Worm (Caenorhabditis elegans) whole organism, L3 larva: ENCODE measurements around the gene nhr-193.

ENCODE experiments used
- ama-1 ChIP-seq: fragments of 150-350 bp; optimal IDR thresholded peaks from 2 replicates; lab custom pipeline; 2018
- ceh-82 ChIP-seq: fragments of 150-350 bp; optimal IDR thresholded peaks from 2 replicates; lab custom pipeline; 2014; ENCODE audit warnings: missing biosample characterization, missing genetic modification characterization
- ceh-9 ChIP-seq: sonication (generic microtip); optimal IDR thresholded peaks from 2 replicates; lab custom pipeline; 2018; ENCODE audit warnings: missing biosample characterization, missing genetic modification characterization
- nfya-1 ChIP-seq: sonication (generic microtip); optimal IDR thresholded peaks from 2 replicates; lab custom pipeline; 2017; ENCODE audit warnings: missing genetic modification characterization, mild to moderate bottlenecking, missing compliant biosample characterization, antibody characterized with exemption, moderate library complexity; ENCODE audit not compliant: insufficient read depth
- nhr-11 ChIP-seq: fragments of 150-350 bp; optimal IDR thresholded peaks from 2 replicates; lab custom pipeline; 2014; ENCODE audit warnings: missing biosample characterization, missing genetic modification characterization
- nhr-28 ChIP-seq: fragments of 150-350 bp; optimal IDR thresholded peaks from 2 replicates; lab custom pipeline; 2014; ENCODE audit warnings: missing biosample characterization, missing genetic modification characterization
- snpc-4 ChIP-seq: fragments of 150-350 bp; optimal IDR thresholded peaks from 2 replicates; lab custom pipeline; 2014; ENCODE audit warnings: missing biosample characterization, missing genetic modification characterization
- ztf-11 ChIP-seq: fragments of 150-350 bp; optimal IDR thresholded peaks from 2 replicates; lab custom pipeline; 2014; ENCODE audit warnings: missing biosample characterization, missing genetic modification characterization

DNA sequence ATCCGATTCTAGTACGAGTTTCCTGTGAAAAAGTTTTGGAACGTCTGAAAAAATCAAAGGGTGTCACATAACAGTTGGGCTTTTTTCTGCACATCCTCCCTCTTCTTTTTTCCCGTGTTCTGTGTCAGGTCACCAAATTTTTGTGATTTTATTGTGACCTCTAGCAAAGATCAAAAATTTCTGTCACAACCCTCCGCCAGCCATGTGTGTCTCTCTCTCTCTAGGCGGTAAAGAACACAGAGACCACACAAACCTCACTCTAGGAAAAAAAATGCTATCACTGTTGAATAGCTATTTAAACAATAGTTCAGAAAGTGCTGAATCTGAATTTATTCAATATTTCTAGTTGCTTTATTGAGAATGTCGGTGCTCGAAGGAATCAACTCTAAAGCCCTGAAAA, 48.5 kb downstream of the nhr-193 start, which contains the start of gene gst-44:
- no peak for TF ChIP-seq nhr-28
- no peak for TF ChIP-seq ztf-11 (tag; lab: Kevin White, UChicago)
- TF ChIP-seq snpc-4 (tag; lab: Kevin White, UChicago) = no peak
- TF ChIP-seq ama-1 (lab: Kevin White, UChicago) = no peak
- TF ChIP-seq nfya-1 (tag; lab: Kevin White, UChicago) = no peak
- no peak for TF ChIP-seq ceh-82 (tag; lab: Kevin White, UChicago)
- no peak for TF ChIP-seq ceh-9
- TF ChIP-seq nhr-11 (tag; lab: Kevin White, UChicago) = no peak
